Worm (Caenorhabditis elegans) whole organism, early embryonic: Measurements from ENCODE around the gene M03A1.8.

Experiments used
- B0310.2 ChIP-seq: sonication (generic microtip); optimal IDR thresholded peaks from 2 replicates; lab custom pipeline; 2016; ENCODE audit warnings: mild to moderate bottlenecking, missing genetic modification characterization, missing compliant biosample characterization
- F13C5.2 ChIP-seq: sonication (generic microtip); optimal IDR thresholded peaks from 2 replicates; lab custom pipeline; 2017; ENCODE audit warnings: mild to moderate bottlenecking, missing genetic modification characterization, inconsistent platforms, missing compliant biosample characterization
- aly-1 ChIP-seq: sonication (generic microtip); optimal IDR thresholded peaks from 2 replicates; lab custom pipeline; 2016; ENCODE audit warnings: missing genetic modification characterization, missing compliant biosample characterization
- ama-1 ChIP-seq: fragments of 150-350 bp; optimal IDR thresholded peaks from 2 replicates; lab custom pipeline; 2014
- ceh-13 ChIP-seq: fragments of 200-800 bp; sonication (Bioruptor generic); optimal IDR thresholded peaks from 2 replicates; lab custom pipeline; 2018; ENCODE audit warnings: mild to moderate bottlenecking, missing genetic modification characterization, missing compliant biosample characterization
- ceh-36 ChIP-seq: sonication (generic microtip); optimal IDR thresholded peaks from 2 replicates; lab custom pipeline; 2016; ENCODE audit warnings: missing genetic modification characterization, inconsistent platforms, missing compliant biosample characterization
- ets-7 ChIP-seq: sonication (generic microtip); optimal IDR thresholded peaks from 2 replicates; lab custom pipeline; 2016; ENCODE audit warnings: missing genotype, missing genetic modification characterization, missing compliant biosample characterization
- flt-1 ChIP-seq: fragments of 200-800 bp; sonication (Bioruptor generic); IDR thresholded peaks from 2 replicates; pipeline ENCODE4 v1.3.6; 2022; ENCODE audit warnings: missing genetic modification characterization, missing compliant biosample characterization
- hnd-1 ChIP-seq: sonication (generic microtip); optimal IDR thresholded peaks from 2 replicates; lab custom pipeline; 2016; ENCODE audit warnings: missing genetic modification characterization, missing compliant biosample characterization
- tbx-37 ChIP-seq: fragments of 200-800 bp; sonication (Bioruptor generic); conservative IDR thresholded peaks from 2 replicates; pipeline ENCODE4 v1.3.6; 2022; ENCODE audit warnings: missing genetic modification reagents, missing genetic modification characterization, missing compliant biosample characterization
- tra-4 ChIP-seq: sonication (generic microtip); optimal IDR thresholded peaks from 2 replicates; lab custom pipeline; 2017; ENCODE audit warnings: missing genetic modification characterization, missing compliant biosample characterization

- TF ChIP-seq ceh-36 (tag; lab: Kevin White, UChicago), result no peak
- TF ChIP-seq F13C5.2 (tag; lab: Kevin White, UChicago), result no peak
- TF ChIP-seq B0310.2 (tag; lab: Kevin White, UChicago), result no peak
- peak; percentile 29 for TF ChIP-seq ama-1 (lab: Kevin White, UChicago)
- TF ChIP-seq ceh-13, result no peak
- TF ChIP-seq ets-7 (tag; lab: Kevin White, UChicago), result no peak
- TF ChIP-seq hnd-1, result no peak
- no peak for TF ChIP-seq aly-1 (tag; lab: Kevin White, UChicago)
- TF ChIP-seq tra-4, result no peak
- no peak for TF ChIP-seq flt-1
- TF ChIP-seq tbx-37, result no peak
Observed at ce11 chrII:4590660-4591059, 30.5 kb downstream of the M03A1.8 start.
